Fruit fly (Drosophila melanogaster) whole organism, embryonic: ENCODE results near the gene CG10165.

Source experiments
- CG10274 ChIP-seq: fragments of 200-800 bp; sonication (Bioruptor generic); optimal IDR thresholded peaks from 3 replicates; lab custom pipeline; 2017; ENCODE audit warnings: missing biosample characterization, mild to moderate bottlenecking, missing genetic modification characterization
- CG10321 ChIP-seq: fragments of 200-800 bp; sonication (Bioruptor generic); IDR thresholded peaks from 2 replicates; pipeline ENCODE4 v1.3.6; 2022; ENCODE audit warnings: missing biosample characterization, missing genetic modification characterization
- CG10654 ChIP-seq: fragments of 200-800 bp; sonication (Bioruptor generic); optimal IDR thresholded peaks from 2 replicates; lab custom pipeline; 2016; ENCODE audit warnings: missing biosample characterization, missing genetic modification characterization
- CG11247 ChIP-seq: fragments of 200-800 bp; sonication (Bioruptor generic); IDR thresholded peaks from 2 replicates; pipeline ENCODE4 v1.3.6; 2022; ENCODE audit warnings: missing biosample characterization, missing genetic modification characterization
- CG1233 ChIP-seq: fragments of 200-800 bp; sonication (Bioruptor generic); optimal IDR thresholded peaks from 4 replicates; lab custom pipeline; 2018; ENCODE audit warnings: missing biosample characterization, mild to moderate bottlenecking, missing genetic modification characterization
- CG2116 ChIP-seq: fragments of 200-800 bp; sonication (Bioruptor generic); optimal IDR thresholded peaks from 3 replicates; lab custom pipeline; 2018; ENCODE audit warnings: missing biosample characterization, mild to moderate bottlenecking, missing genetic modification characterization
- CG2120 ChIP-seq: fragments of 200-800 bp; sonication (Bioruptor generic); optimal IDR thresholded peaks from 3 replicates; lab custom pipeline; 2016; ENCODE audit warnings: missing biosample characterization, missing genetic modification characterization
- CG31224 ChIP-seq: fragments of 200-800 bp; sonication (Bioruptor generic); IDR thresholded peaks from 2 replicates; pipeline ENCODE4 v1.3.6; 2022; ENCODE audit warnings: missing biosample characterization, missing genetic modification characterization
- CG4617 ChIP-seq: fragments of 200-800 bp; sonication (Bioruptor generic); optimal IDR thresholded peaks from 3 replicates; lab custom pipeline; 2016; ENCODE audit warnings: missing biosample characterization, missing genetic modification characterization, borderline replicate concordance
- CG4730 ChIP-seq: fragments of 200-800 bp; sonication (Bioruptor generic); IDR thresholded peaks from 2 replicates; pipeline ENCODE4 v1.3.6; 2022; ENCODE audit warnings: missing biosample characterization, missing genetic modification characterization
- CG4854 ChIP-seq: fragments of 200-800 bp; sonication (Bioruptor generic); optimal IDR thresholded peaks from 2 replicates; lab custom pipeline; 2016; ENCODE audit warnings: missing biosample characterization, missing genetic modification characterization, inconsistent platforms
- CG6683 ChIP-seq: fragments of 200-800 bp; sonication (Bioruptor generic); optimal IDR thresholded peaks from 2 replicates; lab custom pipeline; 2017; ENCODE audit warnings: missing biosample characterization, mild to moderate bottlenecking, missing genetic modification characterization, missing genetic modification reagents
- CG7271 ChIP-seq: fragments of 200-800 bp; sonication (Bioruptor generic); optimal IDR thresholded peaks from 2 replicates; lab custom pipeline; 2018; ENCODE audit warnings: missing biosample characterization, mild to moderate bottlenecking, missing genetic modification characterization, moderate library complexity
- CG7357 ChIP-seq: fragments of 200-800 bp; sonication (Bioruptor generic); IDR thresholded peaks from 3 replicates; pipeline ENCODE4 v1.3.6; 2022; ENCODE audit warnings: missing biosample characterization, missing genetic modification characterization
- CG7786 ChIP-seq: fragments of 200-800 bp; sonication (Bioruptor generic); optimal IDR thresholded peaks from 2 replicates; lab custom pipeline; 2016; ENCODE audit warnings: missing biosample characterization, missing genetic modification characterization
- CG7987 ChIP-seq: fragments of 200-800 bp; sonication (Bioruptor generic); optimal IDR thresholded peaks from 2 replicates; lab custom pipeline; 2018; ENCODE audit warnings: missing biosample characterization, mild to moderate bottlenecking, missing genetic modification characterization, moderate library complexity
- CG8281 ChIP-seq: fragments of 200-800 bp; sonication (Bioruptor generic); optimal IDR thresholded peaks from 2 replicates; lab custom pipeline; 2018; ENCODE audit warnings: missing biosample characterization, mild to moderate bottlenecking, missing genetic modification characterization, moderate library complexity
- CG8478 ChIP-seq: fragments of >200 bp; optimal IDR thresholded peaks from 2 replicates; lab custom pipeline; 2018
- CG9876 ChIP-seq: fragments of 200-800 bp; sonication (Bioruptor generic); optimal IDR thresholded peaks from 2 replicates; lab custom pipeline; 2016; ENCODE audit warnings: missing biosample characterization, missing genetic modification characterization
- D19A ChIP-seq: fragments of 200-800 bp; optimal IDR thresholded peaks from 3 replicates; lab custom pipeline; 2019; ENCODE audit warnings: missing biosample characterization, mild to moderate bottlenecking, missing genetic modification characterization, moderate library complexity
- Dfd ChIP-seq, 2 experiments: fragments of >200 bp; optimal IDR thresholded peaks; 2 replicates each; lab custom pipeline; 2017; ENCODE audit warnings: missing biosample characterization in 2 of 2, missing genetic modification characterization in 2 of 2
- Doc3 ChIP-seq: fragments of 200-800 bp; sonication (Bioruptor generic); IDR thresholded peaks from 3 replicates; pipeline ENCODE4 v1.3.6; 2022; ENCODE audit warnings: missing biosample characterization, missing genetic modification characterization; ENCODE audit not compliant: partially characterized antibody
- Eip74EF ChIP-seq, 2 experiments: fragments of 200-800 bp in 1 of 2; fragments of >200 bp in 1 of 2; sonication (Bioruptor generic) in 1 of 2; optimal IDR thresholded peaks; 2 replicates each; lab custom pipeline; 2017 to 2019; ENCODE audit warnings: missing biosample characterization in 2 of 2, missing genetic modification characterization in 2 of 2, mild to moderate bottlenecking in 1 of 2, moderate library complexity in 1 of 2
- HLH4C ChIP-seq: fragments of 200-800 bp; sonication (Bioruptor generic); IDR thresholded peaks from 3 replicates; pipeline ENCODE4 v1.3.6; 2022; ENCODE audit warnings: missing biosample characterization, missing genetic modification characterization; ENCODE audit not compliant: partially characterized antibody
- HLH54F ChIP-seq: fragments of 200-800 bp; sonication (Bioruptor generic); optimal IDR thresholded peaks from 3 replicates; lab custom pipeline; 2016; ENCODE audit warnings: missing biosample characterization, missing genetic modification characterization
- Hand ChIP-seq: fragments of 200-800 bp; sonication (Bioruptor generic); optimal IDR thresholded peaks from 2 replicates; lab custom pipeline; 2017; ENCODE audit warnings: mild to moderate bottlenecking, missing biosample characterization, missing genetic modification reagents, missing genetic modification characterization
- HmgD ChIP-seq: fragments of 200-800 bp; sonication (Bioruptor generic); optimal IDR thresholded peaks from 3 replicates; lab custom pipeline; 2016; ENCODE audit warnings: missing biosample characterization, missing genetic modification characterization
- Hr78 ChIP-seq, 2 experiments: fragments of 200-800 bp in 1 of 2; fragments of >200 bp in 1 of 2; sonication (Bioruptor generic) in 1 of 2; optimal IDR thresholded peaks; 2 replicates each; lab custom pipeline; 2017 to 2019; ENCODE audit warnings: missing biosample characterization in 2 of 2, missing genetic modification characterization in 2 of 2, mild to moderate bottlenecking in 1 of 2, moderate library complexity in 1 of 2
- Lim3 ChIP-seq: fragments of 200-800 bp; sonication (Bioruptor generic); IDR thresholded peaks from 2 replicates; pipeline ENCODE4 v1.3.6; 2022; ENCODE audit warnings: missing biosample characterization, missing genetic modification characterization
- NFAT ChIP-seq: fragments of 200-800 bp; sonication (Bioruptor generic); IDR thresholded peaks from 2 replicates; pipeline ENCODE4 v1.3.6; 2022; ENCODE audit warnings: missing biosample characterization, missing genetic modification characterization
- NfI ChIP-seq: fragments of 200-800 bp; sonication (Bioruptor generic); optimal IDR thresholded peaks from 3 replicates; lab custom pipeline; 2018; ENCODE audit warnings: missing biosample characterization, mild to moderate bottlenecking, missing genetic modification characterization, moderate library complexity
- Six4 ChIP-seq: fragments of 200-800 bp; sonication (Bioruptor generic); optimal IDR thresholded peaks from 2 replicates; lab custom pipeline; 2016; ENCODE audit warnings: missing biosample characterization, missing genetic modification characterization
- Ssrp ChIP-seq: fragments of 200-800 bp; sonication (Bioruptor generic); optimal IDR thresholded peaks from 2 replicates; lab custom pipeline; 2018; ENCODE audit warnings: missing biosample characterization, mild to moderate bottlenecking, missing genetic modification characterization, moderate library complexity
- ase ChIP-seq: fragments of 200-800 bp; sonication (Bioruptor generic); IDR thresholded peaks from 3 replicates; pipeline ENCODE4 v1.3.6; 2022; ENCODE audit warnings: missing biosample characterization, missing genetic modification characterization
- cwo ChIP-seq: fragments of 200-800 bp; sonication (Bioruptor generic); optimal IDR thresholded peaks from 3 replicates; lab custom pipeline; 2017; ENCODE audit warnings: missing biosample characterization, missing genetic modification characterization, mild to moderate bottlenecking, moderate library complexity, missing genetic modification reagents
- fu2 ChIP-seq: fragments of 200-800 bp; sonication (Bioruptor generic); optimal IDR thresholded peaks from 2 replicates; lab custom pipeline; 2016; ENCODE audit warnings: missing biosample characterization, missing genetic modification characterization
- grn ChIP-seq: fragments of 200-800 bp; sonication (Bioruptor generic); optimal IDR thresholded peaks from 3 replicates; lab custom pipeline; 2017; ENCODE audit warnings: missing biosample characterization, missing genetic modification characterization
- ham ChIP-seq: fragments of 200-800 bp; sonication (Bioruptor generic); IDR thresholded peaks from 2 replicates; pipeline ENCODE4 v1.3.6; 2022; ENCODE audit warnings: missing biosample characterization, missing genetic modification characterization
- hb ChIP-seq: fragments of 200-800 bp; sonication (Bioruptor generic); IDR thresholded peaks from 3 replicates; pipeline ENCODE4 v1.3.6; 2022; ENCODE audit warnings: missing biosample characterization, missing genetic modification characterization; ENCODE audit not compliant: partially characterized antibody
- her ChIP-seq: fragments of 200-800 bp; sonication (Bioruptor generic); optimal IDR thresholded peaks from 2 replicates; lab custom pipeline; 2016; ENCODE audit warnings: missing biosample characterization, missing genetic modification characterization
- hkb ChIP-seq, 2 experiments: fragments of 200-800 bp in 1 of 2; fragments of >200 bp in 1 of 2; sonication (Bioruptor generic) in 1 of 2; IDR thresholded peaks in 1 of 2; optimal IDR thresholded peaks in 1 of 2; 2 replicates each; pipeline versions ENCODE4 v1.3.6 to Lab custom; 2017 to 2022; ENCODE audit warnings: missing biosample characterization in 1 of 2, missing genetic modification characterization in 1 of 2
- insv ChIP-seq, 2 experiments: fragments of 200-800 bp; sonication (Bioruptor generic); optimal IDR thresholded peaks; 3 replicates each; lab custom pipeline; 2016 to 2018; ENCODE audit warnings: missing biosample characterization in 2 of 2, missing genetic modification characterization in 2 of 2
- kah ChIP-seq: fragments of 200-800 bp; sonication (Bioruptor generic); optimal IDR thresholded peaks from 2 replicates; lab custom pipeline; 2018; ENCODE audit warnings: missing biosample characterization, mild to moderate bottlenecking, missing genetic modification characterization
- kay ChIP-seq: fragments of 200-800 bp; sonication (Bioruptor generic); optimal IDR thresholded peaks from 2 replicates; lab custom pipeline; 2016; ENCODE audit warnings: missing biosample characterization, missing genetic modification characterization
- onecut ChIP-seq: fragments of 200-800 bp; sonication (Bioruptor generic); IDR thresholded peaks from 2 replicates; pipeline ENCODE4 v1.3.6; 2022; ENCODE audit warnings: missing biosample characterization, missing genetic modification characterization
- pros ChIP-seq: fragments of 200-800 bp; sonication (Bioruptor generic); optimal IDR thresholded peaks from 3 replicates; lab custom pipeline; 2019; ENCODE audit warnings: missing biosample characterization, mild to moderate bottlenecking, missing genetic modification characterization, moderate library complexity
- sim ChIP-seq: fragments of 200-800 bp; sonication (Bioruptor generic); IDR thresholded peaks from 2 replicates; pipeline ENCODE4 v1.3.6; 2022; ENCODE audit warnings: missing biosample characterization, missing genetic modification characterization
- sima ChIP-seq: fragments of 200-800 bp; sonication (Bioruptor generic); optimal IDR thresholded peaks from 2 replicates; lab custom pipeline; 2016; ENCODE audit warnings: missing biosample characterization, missing genetic modification characterization
- sisA ChIP-seq: fragments of 200-800 bp; sonication (Bioruptor generic); IDR thresholded peaks from 2 replicates; pipeline ENCODE4 v1.3.6; 2022; ENCODE audit warnings: missing biosample characterization, missing genetic modification characterization
- ssp ChIP-seq: fragments of 200-800 bp; sonication (Bioruptor generic); IDR thresholded peaks from 2 replicates; pipeline ENCODE4 v1.3.6; 2022; ENCODE audit warnings: missing biosample characterization, missing genetic modification characterization
- zen2 ChIP-seq: fragments of 200-800 bp; sonication (Bioruptor generic); IDR thresholded peaks from 3 replicates; pipeline ENCODE4 v1.3.6; 2022; ENCODE audit warnings: missing biosample characterization, missing genetic modification characterization; ENCODE audit not compliant: partially characterized antibody

Gene CG10165

DNA sequence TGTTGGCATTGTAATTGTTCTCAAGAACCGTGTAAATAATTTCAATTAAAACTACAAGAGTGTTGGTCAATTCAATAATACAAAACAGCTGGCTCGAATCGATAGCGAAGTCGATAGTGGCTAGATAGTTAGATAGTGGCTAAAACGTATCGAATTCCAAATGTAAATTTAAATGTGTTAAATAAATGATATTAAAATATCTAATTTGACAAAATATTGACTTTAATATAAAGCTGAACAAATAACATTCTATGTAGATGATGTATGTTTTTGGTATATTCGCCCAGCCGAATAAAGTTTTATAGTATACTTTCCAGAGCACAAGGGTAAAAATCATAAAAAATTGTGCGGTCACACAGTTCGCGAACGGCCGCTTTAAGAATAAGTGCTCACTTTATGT, 3.8 kb downstream of the CG10165 start, which contains the start of the genes Dpm1 and CG10137 (continued):
- TF ChIP-seq CG11247 (GFP tag; lab: Robert Waterston, UW) = no peak
- no peak for TF ChIP-seq sisA (GFP tag; lab: Robert Waterston, UW)
- no peak for TF ChIP-seq CG1233 (GFP tag; lab: Kevin White, UChicago)
- no peak for TF ChIP-seq grn (GFP tag; lab: Kevin White, UChicago)
- no peak for TF ChIP-seq ase (GFP tag; lab: Robert Waterston, UW)
- no peak for TF ChIP-seq Hand (GFP tag; lab: Kevin White, UChicago)
- no peak for TF ChIP-seq CG4730 (GFP tag; lab: Robert Waterston, UW)
- TF ChIP-seq Six4 = no peak
- peak; percentile 74 for TF ChIP-seq CG2116 (GFP tag; lab: Kevin White, UChicago)
- no peak for TF ChIP-seq CG10321 (GFP tag; lab: Robert Waterston, UW)
- TF ChIP-seq CG4854 (GFP tag; lab: Kevin White, UChicago) = no peak
- TF ChIP-seq insv (GFP tag; optimal IDR thresholded peaks at IDR 0.05; lab: Kevin White, UChicago) = no peak
- peak; percentile 8 for TF ChIP-seq CG2120 (GFP tag; lab: Kevin White, UChicago)
- no peak for TF ChIP-seq Eip74EF (GFP tag; optimal IDR thresholded peaks at IDR 0.05; lab: Kevin White, UChicago)
- no peak for TF ChIP-seq pros (GFP tag; lab: Kevin White, UChicago)
- no peak for TF ChIP-seq Hr78 (GFP tag; optimal IDR thresholded peaks at IDR 0.05; lab: Kevin White, UChicago)
- TF ChIP-seq HLH4C (GFP tag; lab: Robert Waterston, UW) = peak; percentile 69
- TF ChIP-seq CG8281 = no peak
- TF ChIP-seq Ssrp (tag; lab: Kevin White, UChicago) = no peak
- peak; percentile 56 for TF ChIP-seq CG4617
- no peak for TF ChIP-seq fu2 (GFP tag; lab: Kevin White, UChicago)
- no peak for TF ChIP-seq CG7987 (GFP tag; lab: Kevin White, UChicago)
- no peak for TF ChIP-seq cwo (GFP tag; lab: Kevin White, UChicago)
- TF ChIP-seq NFAT (GFP tag; lab: Robert Waterston, UW) = no peak
- TF ChIP-seq CG31224 (GFP tag; lab: Robert Waterston, UW) = no peak
- no peak for TF ChIP-seq sima (GFP tag; lab: Kevin White, UChicago)
- no peak for TF ChIP-seq NfI (GFP tag; lab: Kevin White, UChicago)
- TF ChIP-seq HmgD (GFP tag; lab: Kevin White, UChicago) = no peak
- no peak for TF ChIP-seq Lim3 (GFP tag; lab: Robert Waterston, UW)
- TF ChIP-seq CG10274 (GFP tag; lab: Kevin White, UChicago) = no peak
- TF ChIP-seq sim = no peak
- no peak for TF ChIP-seq her (GFP tag; lab: Kevin White, UChicago)
- TF ChIP-seq CG7786 (GFP tag; lab: Kevin White, UChicago) = no peak
- no peak for TF ChIP-seq HLH54F (GFP tag; lab: Kevin White, UChicago)
- TF ChIP-seq CG6683 (GFP tag; lab: Kevin White, UChicago) = no peak
- no peak for TF ChIP-seq CG9876
- TF ChIP-seq CG7271 (tag; lab: Kevin White, UChicago) = no peak
- no peak for TF ChIP-seq ssp (GFP tag; lab: Robert Waterston, UW)
- peak; percentile 53; the same call in 1 of the 3 replicates for TF ChIP-seq zen2 (GFP tag; lab: Robert Waterston, UW)
- no peak for TF ChIP-seq CG10654 (GFP tag; lab: Kevin White, UChicago)
- TF ChIP-seq Dfd (GFP tag; optimal IDR thresholded peaks at IDR 0.05; lab: Kevin White, UChicago) = no peak
- TF ChIP-seq CG7357 = no peak
- no peak for TF ChIP-seq ham (GFP tag; lab: Robert Waterston, UW)
- no peak; the same call in 1 of the 2 replicates for TF ChIP-seq onecut (GFP tag; lab: Robert Waterston, UW)
- no peak for TF ChIP-seq kay (GFP tag; lab: Kevin White, UChicago)
- no peak for TF ChIP-seq CG8478
- no peak for TF ChIP-seq D19A (tag; lab: Kevin White, UChicago)
- TF ChIP-seq hb = no peak
- TF ChIP-seq hkb (optimal IDR thresholded peaks at IDR 0.05; lab: Kevin White, UChicago) = no peak
- no peak for TF ChIP-seq hkb (GFP tag; IDR thresholded peaks at IDR 0.05; lab: Robert Waterston, UW)
- no peak for TF ChIP-seq kah (GFP tag; lab: Kevin White, UChicago)
- TF ChIP-seq Doc3 (GFP tag; lab: Robert Waterston, UW) = peak; percentile 77
